Worm (Caenorhabditis elegans) whole organism, mixed stage, embryonic: ENCODE measurements around the gene scly-1.

Experiments used
- M03D4.4 ChIP-seq: sonication (generic microtip); optimal IDR thresholded peaks from 2 replicates; lab custom pipeline; 2017; ENCODE audit warnings: mild to moderate bottlenecking, missing genetic modification characterization, missing compliant biosample characterization
- bed-3 ChIP-seq: fragments of 200-800 bp; sonication (Bioruptor generic); optimal IDR thresholded peaks from 3 replicates; lab custom pipeline; 2018; ENCODE audit warnings: mild to moderate bottlenecking, missing genetic modification characterization, moderate library complexity, missing compliant biosample characterization
- blmp-1 ChIP-seq: fragments of 150-350 bp; optimal IDR thresholded peaks from 2 replicates; lab custom pipeline; 2014; ENCODE audit warnings: missing biosample characterization, missing genetic modification characterization
- ceh-39 ChIP-seq: fragments of 150-350 bp; optimal IDR thresholded peaks from 2 replicates; lab custom pipeline; 2014; ENCODE audit warnings: missing biosample characterization, missing genetic modification characterization
- ceh-43 ChIP-seq: fragments of 200-800 bp; sonication (Bioruptor generic); optimal IDR thresholded peaks from 2 replicates; lab custom pipeline; 2018; ENCODE audit warnings: mild to moderate bottlenecking, missing genetic modification characterization, moderate library complexity, missing compliant biosample characterization
- ceh-83 ChIP-seq: fragments of 200-800 bp; sonication (Bioruptor generic); optimal IDR thresholded peaks from 2 replicates; lab custom pipeline; 2018; ENCODE audit warnings: mild to moderate bottlenecking, missing genetic modification characterization, missing compliant biosample characterization
- ces-1 ChIP-seq: fragments of 150-350 bp; optimal IDR thresholded peaks from 2 replicates; lab custom pipeline; 2014; ENCODE audit warnings: missing biosample characterization, missing genetic modification reagents, missing genetic modification characterization
- cnd-1 ChIP-seq: fragments of 200-800 bp; sonication (Bioruptor generic); optimal IDR thresholded peaks from 2 replicates; lab custom pipeline; 2018; ENCODE audit warnings: mild to moderate bottlenecking, missing genetic modification characterization, missing compliant biosample characterization
- drap-1 ChIP-seq: fragments of 200-800 bp; sonication (Bioruptor generic); optimal IDR thresholded peaks from 3 replicates; lab custom pipeline; 2018; ENCODE audit warnings: mild to moderate bottlenecking, missing genetic modification characterization, missing compliant biosample characterization
- elt-1 ChIP-seq: sonication (generic microtip); optimal IDR thresholded peaks from 2 replicates; lab custom pipeline; 2017; ENCODE audit warnings: missing genetic modification characterization, mild to moderate bottlenecking, missing compliant biosample characterization, antibody characterized with exemption, moderate library complexity, borderline replicate concordance; ENCODE audit not compliant: insufficient read depth
- elt-3 ChIP-seq: fragments of 150-350 bp; optimal IDR thresholded peaks from 2 replicates; lab custom pipeline; 2014; ENCODE audit warnings: missing biosample characterization, missing genetic modification characterization
- flh-1 ChIP-seq: fragments of 200-800 bp; sonication (Bioruptor generic); optimal IDR thresholded peaks from 2 replicates; lab custom pipeline; 2018; ENCODE audit warnings: mild to moderate bottlenecking, missing genetic modification characterization, moderate library complexity, missing compliant biosample characterization
- ham-2 ChIP-seq: fragments of 200-800 bp; sonication (Bioruptor generic); optimal IDR thresholded peaks from 2 replicates; lab custom pipeline; 2018; ENCODE audit warnings: mild to moderate bottlenecking, missing genetic modification characterization, missing compliant biosample characterization
- hlh-1 ChIP-seq: fragments of 150-350 bp; optimal IDR thresholded peaks from 2 replicates; lab custom pipeline; 2014; ENCODE audit warnings: missing biosample characterization, missing genetic modification reagents, missing genetic modification characterization
- lin-13 ChIP-seq: fragments of 150-350 bp; optimal IDR thresholded peaks from 2 replicates; lab custom pipeline; 2014; ENCODE audit warnings: missing biosample characterization, missing genetic modification characterization
- lin-32 ChIP-seq: fragments of 200-800 bp; sonication (Bioruptor generic); optimal IDR thresholded peaks from 2 replicates; lab custom pipeline; 2018; ENCODE audit warnings: mild to moderate bottlenecking, missing genetic modification characterization, missing compliant biosample characterization
- lsy-2 ChIP-seq: fragments of 150-350 bp; optimal IDR thresholded peaks from 2 replicates; lab custom pipeline; 2014; ENCODE audit warnings: missing biosample characterization, missing genetic modification characterization
- mab-5 ChIP-seq: fragments of 150-350 bp; optimal IDR thresholded peaks from 2 replicates; lab custom pipeline; 2014; ENCODE audit warnings: missing biosample characterization, missing genetic modification characterization
- mep-1 ChIP-seq: fragments of 150-350 bp; optimal IDR thresholded peaks from 2 replicates; lab custom pipeline; 2017; ENCODE audit warnings: missing biosample characterization, missing genetic modification reagents, missing genetic modification characterization, inconsistent platforms
- mls-2 ChIP-seq: sonication (generic microtip); optimal IDR thresholded peaks from 2 replicates; lab custom pipeline; 2016; ENCODE audit warnings: mild to moderate bottlenecking, missing genetic modification characterization, moderate library complexity, missing compliant biosample characterization
- nhr-12 ChIP-seq: fragments of 150-350 bp; optimal IDR thresholded peaks from 2 replicates; lab custom pipeline; 2014; ENCODE audit warnings: missing biosample characterization, missing genetic modification characterization
- nhr-2 ChIP-seq: fragments of 150-350 bp; optimal IDR thresholded peaks from 2 replicates; lab custom pipeline; 2014; ENCODE audit warnings: missing biosample characterization, missing genetic modification characterization
- nhr-237 ChIP-seq: fragments of 150-350 bp; optimal IDR thresholded peaks from 2 replicates; lab custom pipeline; 2014; ENCODE audit warnings: missing biosample characterization, missing genetic modification characterization
- nhr-76 ChIP-seq: sonication (generic microtip); optimal IDR thresholded peaks from 2 replicates; lab custom pipeline; 2017; ENCODE audit warnings: missing biosample characterization, missing genetic modification characterization
- pha-4 ChIP-seq: fragments of 150-350 bp; optimal IDR thresholded peaks from 2 replicates; lab custom pipeline; 2018; ENCODE audit warnings: missing biosample characterization, missing genetic modification reagents, missing genetic modification characterization
- sem-2 ChIP-seq: fragments of 200-800 bp; sonication (Bioruptor generic); optimal IDR thresholded peaks from 2 replicates; lab custom pipeline; 2018; ENCODE audit warnings: mild to moderate bottlenecking, missing genetic modification characterization, missing compliant biosample characterization
- sptf-1 ChIP-seq: sonication (generic microtip); optimal IDR thresholded peaks from 2 replicates; lab custom pipeline; 2017; ENCODE audit warnings: mild to moderate bottlenecking, missing genetic modification characterization, moderate library complexity, missing compliant biosample characterization
- unc-120 ChIP-seq: sonication (generic microtip); optimal IDR thresholded peaks from 2 replicates; lab custom pipeline; 2017; ENCODE audit warnings: missing genetic modification characterization, missing compliant biosample characterization; ENCODE audit not compliant: poor library complexity, severe bottlenecking
- unc-62 ChIP-seq: fragments of 150-350 bp; optimal IDR thresholded peaks from 2 replicates; lab custom pipeline; 2014; ENCODE audit warnings: missing biosample characterization, missing genetic modification reagents, missing genetic modification characterization
- zip-8 ChIP-seq: fragments of 150-350 bp; optimal IDR thresholded peaks from 2 replicates; lab custom pipeline; 2014; ENCODE audit warnings: missing biosample characterization, missing genetic modification characterization
- ztf-11 ChIP-seq: fragments of 150-350 bp; optimal IDR thresholded peaks from 2 replicates; lab custom pipeline; 2014; ENCODE audit warnings: missing biosample characterization, missing genetic modification characterization

The scly-1 gene

DNA sequence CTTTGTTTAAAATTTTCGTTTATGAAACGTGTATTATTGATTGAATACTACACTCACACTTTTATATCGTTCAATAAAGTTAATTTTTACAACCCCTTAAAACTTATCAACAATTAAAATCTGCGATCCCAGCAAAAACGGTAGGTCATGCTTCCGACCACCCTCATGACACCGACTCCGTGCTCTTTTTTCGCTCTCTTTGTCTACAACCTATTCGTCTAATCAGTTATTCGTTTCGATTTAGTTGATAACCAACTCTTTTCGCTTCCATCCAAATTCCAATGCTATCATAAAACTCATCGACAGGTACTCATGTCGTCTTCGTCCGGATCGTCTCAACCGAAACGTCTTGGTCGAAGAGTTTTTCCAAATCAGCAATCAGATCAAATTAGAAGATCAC, 2.2 kb upstream of the scly-1 start, which contains the start of gene F13H8.1:
TSS of gene F13H8.1 (plus strand) at position 311 of the 400 bp plus-strand sequence.
- no peak for TF ChIP-seq elt-1 (tag; lab: Kevin White, UChicago)
- TF ChIP-seq nhr-237 (tag; lab: Kevin White, UChicago): no peak
- no peak for TF ChIP-seq ceh-83 (GFP tag; lab: Kevin White, UChicago)
- no peak for TF ChIP-seq nhr-76
- no peak for TF ChIP-seq ztf-11
- no peak for TF ChIP-seq lin-13 (tag; lab: Kevin White, UChicago)
- no peak for TF ChIP-seq hlh-1
- no peak for TF ChIP-seq lsy-2 (tag; lab: Kevin White, UChicago)

DNA sequence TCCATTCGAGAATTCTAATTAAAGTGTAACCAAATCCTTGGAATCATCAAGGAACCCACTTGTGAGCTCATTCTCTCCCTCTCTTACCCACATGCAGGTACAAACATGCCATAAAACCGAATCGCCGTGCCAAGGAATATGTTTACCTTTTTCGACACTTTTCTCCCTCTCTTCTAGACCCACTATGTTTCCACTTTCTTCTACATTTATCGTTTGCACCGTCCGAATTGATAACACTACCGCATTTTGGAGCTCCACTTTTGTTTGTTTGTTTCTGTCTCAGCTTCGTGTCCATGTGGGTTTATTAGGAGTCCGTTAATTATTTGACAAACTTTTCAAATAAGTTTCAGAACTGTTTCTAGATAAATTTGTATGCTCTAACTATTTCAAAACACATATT, 1.0 kb upstream of the scly-1 start:
- no peak for TF ChIP-seq elt-3 (tag; lab: Kevin White, UChicago)
- TF ChIP-seq blmp-1 (tag; lab: Kevin White, UChicago): no peak
- TF ChIP-seq nhr-76: no peak
- TF ChIP-seq lin-32 (GFP tag; lab: Kevin White, UChicago): no peak
- no peak for TF ChIP-seq unc-120 (tag; lab: Kevin White, UChicago)

DNA sequence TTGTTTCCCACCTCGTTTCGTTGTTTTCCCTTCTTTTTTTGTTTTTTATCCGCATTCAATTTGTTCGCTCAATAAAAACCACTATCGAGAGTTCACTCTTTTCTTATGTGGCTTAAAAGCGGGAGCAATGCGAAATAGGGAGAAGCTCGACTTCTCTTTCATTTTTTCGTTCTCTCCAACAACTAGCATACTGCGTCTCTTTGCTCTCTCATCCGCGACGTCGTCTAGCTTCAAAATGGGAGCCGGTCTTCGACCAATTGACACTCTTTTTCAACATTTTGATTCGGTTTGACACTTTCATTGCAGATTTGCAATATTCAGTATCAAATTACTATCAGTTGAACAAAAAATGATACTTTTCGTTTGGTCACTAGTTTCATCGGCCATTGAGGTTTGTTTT, 7.0 kb downstream of the scly-1 start, which contains the start of gene bpl-1:
TSS of gene bpl-1 (plus strand) at position 301 of the 400 bp plus-strand sequence.
- TF ChIP-seq unc-62 (GFP tag; lab: Kevin White, UChicago) (no peak), nhr-12 (tag; lab: Kevin White, UChicago) (no peak), ceh-43 (GFP tag; lab: Kevin White, UChicago) (no peak)
- TF ChIP-seq, all 35 proteins: peak for 0

DNA sequence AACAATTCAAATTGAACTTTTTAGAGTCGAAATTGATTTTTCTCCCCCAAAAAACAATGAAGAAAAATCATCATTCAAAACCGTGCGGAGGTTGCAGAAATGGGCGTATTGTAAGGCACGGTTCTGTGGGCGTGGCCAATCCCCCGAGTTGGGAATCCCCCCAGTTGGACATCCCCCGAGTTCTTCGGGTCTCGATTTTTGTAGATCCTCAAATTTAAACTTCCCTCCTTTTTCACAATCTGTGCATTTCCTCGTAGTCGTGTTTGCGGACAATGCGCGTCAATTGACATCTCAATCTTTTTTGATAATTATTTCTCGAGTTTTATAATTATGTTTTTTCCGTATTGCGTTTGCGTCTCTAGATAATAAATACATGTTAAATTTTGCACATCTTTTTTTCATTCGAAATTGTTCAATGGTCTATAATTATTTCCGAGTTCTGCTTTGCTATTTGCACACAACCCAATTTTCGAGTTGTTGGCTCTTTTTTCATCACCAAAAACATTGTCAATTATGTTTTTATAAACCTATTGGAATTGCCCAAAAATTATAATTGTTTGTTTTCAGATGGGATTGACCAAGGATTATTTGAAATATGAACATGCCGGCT, 11.0 kb downstream of the scly-1 start, which contains the start of gene F13H8.2:
TSS of gene F13H8.2 (plus strand) at position 560 of the 610 bp plus-strand sequence.
- TF ChIP-seq nhr-76: no peak
- TF ChIP-seq ham-2 (GFP tag; lab: Kevin White, UChicago): no peak
- no peak for TF ChIP-seq M03D4.4 (tag; lab: Kevin White, UChicago)
- peak; percentile 12 for TF ChIP-seq cnd-1 (tag; lab: Kevin White, UChicago)
- peak; percentile 59 for TF ChIP-seq pha-4
- TF ChIP-seq nhr-237 (tag; lab: Kevin White, UChicago): peak; percentile 44
- peak; percentile 31 for TF ChIP-seq ceh-39 (tag; lab: Kevin White, UChicago)
- peak; percentile 31 for TF ChIP-seq mep-1 (tag; lab: Kevin White, UChicago)
- TF ChIP-seq lsy-2 (tag; lab: Kevin White, UChicago): peak; percentile 77
- TF ChIP-seq mls-2 (tag; lab: Kevin White, UChicago): peak; percentile 9
- TF ChIP-seq bed-3: no peak
- no peak for TF ChIP-seq flh-1 (GFP tag; lab: Kevin White, UChicago)
- no peak for TF ChIP-seq blmp-1 (tag; lab: Kevin White, UChicago)
- TF ChIP-seq sem-2: no peak
- TF ChIP-seq sptf-1: peak; percentile 12
- no peak for TF ChIP-seq mab-5
- no peak for TF ChIP-seq elt-1 (tag; lab: Kevin White, UChicago)
- TF ChIP-seq ceh-83 (GFP tag; lab: Kevin White, UChicago): no peak
- no peak for TF ChIP-seq lin-32 (GFP tag; lab: Kevin White, UChicago)
- TF ChIP-seq unc-120 (tag; lab: Kevin White, UChicago): peak; percentile 27
- no peak for TF ChIP-seq nhr-2 (tag; lab: Kevin White, UChicago)
- TF ChIP-seq ces-1: peak; percentile 93
- TF ChIP-seq ceh-43 (GFP tag; lab: Kevin White, UChicago): peak; percentile 4
- no peak for TF ChIP-seq drap-1 (GFP tag; lab: Kevin White, UChicago)
- TF ChIP-seq lin-13 (tag; lab: Kevin White, UChicago): peak; percentile 60
- TF ChIP-seq zip-8 (tag; lab: Kevin White, UChicago): no peak
- no peak for TF ChIP-seq unc-62 (GFP tag; lab: Kevin White, UChicago)

DNA sequence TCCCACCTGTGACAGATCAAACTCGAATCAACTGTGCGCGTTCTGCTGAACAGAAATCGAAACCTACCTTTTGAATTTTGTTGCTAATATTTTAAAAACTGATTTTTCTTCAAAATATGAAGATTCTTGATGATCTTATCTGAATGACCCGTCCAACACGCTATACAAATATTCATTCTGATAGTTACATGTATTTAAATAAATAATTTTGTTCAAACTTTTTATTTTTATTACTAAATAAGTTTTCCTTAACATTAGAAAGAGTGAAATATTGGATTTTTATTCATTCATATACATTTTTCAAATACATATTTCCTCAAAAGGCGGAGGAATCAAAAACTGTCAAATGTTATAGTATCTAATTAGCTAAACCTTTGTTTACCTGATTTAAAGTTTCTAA, 12.9 kb downstream of the scly-1 start, which contains the start of gene F13H8.8:
TSS of gene F13H8.8 (minus strand) at position 101 of the 400 bp plus-strand sequence.
- no peak for TF ChIP-seq unc-120 (tag; lab: Kevin White, UChicago)
- no peak for TF ChIP-seq ceh-39 (tag; lab: Kevin White, UChicago)
- TF ChIP-seq lin-13 (tag; lab: Kevin White, UChicago): no peak
- TF ChIP-seq mls-2 (tag; lab: Kevin White, UChicago): no peak
